Fruit fly (Drosophila melanogaster) whole organism, prepupa: ENCODE data around the gene CG13998.

ENCODE experiments used
- CG11294 ChIP-seq: fragments of 200-800 bp; sonication (Bioruptor generic); IDR thresholded peaks from 2 replicates; pipeline ENCODE4 v1.3.6; 2022; ENCODE audit warnings: missing biosample characterization, missing genetic modification characterization
- CG1621 ChIP-seq: fragments of 200-800 bp; sonication (Bioruptor generic); optimal IDR thresholded peaks from 3 replicates; lab custom pipeline; 2018; ENCODE audit warnings: missing biosample characterization, mild to moderate bottlenecking, missing genetic modification characterization
- CG16779 ChIP-seq: fragments of 200-800 bp; sonication (Bioruptor generic); optimal IDR thresholded peaks from 3 replicates; lab custom pipeline; 2017; ENCODE audit warnings: missing biosample characterization, mild to moderate bottlenecking, missing genetic modification characterization
- CG3032 ChIP-seq: fragments of 200-800 bp; optimal IDR thresholded peaks from 2 replicates; lab custom pipeline; 2019; ENCODE audit warnings: missing biosample characterization, mild to moderate bottlenecking, missing genetic modification characterization, moderate library complexity
- CG32006 ChIP-seq: fragments of 200-800 bp; sonication (Bioruptor generic); optimal IDR thresholded peaks from 3 replicates; lab custom pipeline; 2017; ENCODE audit warnings: missing biosample characterization, mild to moderate bottlenecking, missing genetic modification characterization
- CG3919 ChIP-seq: fragments of 200-800 bp; sonication (Bioruptor generic); optimal IDR thresholded peaks from 3 replicates; lab custom pipeline; 2016; ENCODE audit warnings: missing biosample characterization, missing genetic modification characterization
- CG4318 ChIP-seq: fragments of 200-800 bp; sonication (Bioruptor generic); optimal IDR thresholded peaks from 3 replicates; lab custom pipeline; 2017; ENCODE audit warnings: missing biosample characterization, mild to moderate bottlenecking, missing genetic modification characterization
- CG6276 ChIP-seq: fragments of 200-800 bp; sonication (Bioruptor generic); optimal IDR thresholded peaks from 2 replicates; lab custom pipeline; 2017; ENCODE audit warnings: missing biosample characterization, mild to moderate bottlenecking, missing genetic modification characterization
- Hr38 ChIP-seq: sonication (Bioruptor generic); optimal IDR thresholded peaks from 2 replicates; lab custom pipeline; 2016; ENCODE audit warnings: missing biosample characterization, missing genetic modification characterization
- OdsH ChIP-seq: fragments of 200-800 bp; sonication (Bioruptor generic); optimal IDR thresholded peaks from 3 replicates; lab custom pipeline; 2016; ENCODE audit warnings: missing biosample characterization, missing genetic modification characterization
- Sox102F ChIP-seq: fragments of 200-800 bp; sonication (Bioruptor generic); optimal IDR thresholded peaks from 2 replicates; lab custom pipeline; 2016; ENCODE audit warnings: missing biosample characterization, mild to moderate bottlenecking, missing genetic modification characterization
- eg ChIP-seq: fragments of 200-800 bp; sonication (Bioruptor generic); IDR thresholded peaks from 3 replicates; pipeline ENCODE4 v1.3.6; 2022; ENCODE audit warnings: missing biosample characterization, missing genetic modification characterization
- pdm3 ChIP-seq: fragments of 200-800 bp; sonication (Bioruptor generic); optimal IDR thresholded peaks from 3 replicates; lab custom pipeline; 2016; ENCODE audit warnings: missing biosample characterization, missing genetic modification characterization
- spab ChIP-seq: fragments of 200-800 bp; sonication (Bioruptor generic); optimal IDR thresholded peaks from 2 replicates; lab custom pipeline; 2017; ENCODE audit warnings: missing biosample characterization, mild to moderate bottlenecking, missing genetic modification characterization, missing genetic modification reagents

DNA sequence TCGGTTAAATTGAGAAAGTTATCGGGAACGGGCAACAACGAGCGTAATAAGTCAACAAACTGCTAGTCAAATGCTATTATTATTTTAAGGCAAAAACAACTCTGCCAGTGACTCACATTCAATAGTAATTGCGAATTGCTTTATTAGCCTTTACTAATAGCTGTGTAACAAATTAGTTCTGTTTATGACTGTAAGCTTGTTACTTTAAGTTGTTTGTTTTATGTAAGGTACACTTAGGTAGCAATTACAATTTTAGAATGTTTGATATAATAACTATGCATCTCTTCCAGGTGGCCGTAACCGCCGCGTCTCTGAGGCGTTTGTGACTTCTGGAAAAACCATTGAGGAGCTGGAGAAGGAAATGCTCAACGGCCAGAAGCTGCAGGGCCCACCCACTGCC, 9.9 kb downstream of the CG13998 start:
- TF ChIP-seq CG16779 (tag; lab: Kevin White, UChicago) (no peak), CG11294 (GFP tag; lab: Robert Waterston, UW) (no peak), eg (no peak), CG32006 (GFP tag; lab: Kevin White, UChicago) (no peak), Sox102F (GFP tag; lab: Kevin White, UChicago) (no peak), CG4318 (GFP tag; lab: Kevin White, UChicago) (no peak), pdm3 (GFP tag; lab: Kevin White, UChicago) (no peak), spab (no peak), OdsH (no peak), CG3919 (GFP tag; lab: Kevin White, UChicago) (no peak), CG6276 (GFP tag; lab: Kevin White, UChicago) (no peak), CG1621 (tag; lab: Kevin White, UChicago) (no peak), Hr38 (GFP tag; lab: Kevin White, UChicago) (no peak), CG3032 (tag; lab: Kevin White, UChicago) (no peak)
